Worm (Caenorhabditis elegans) whole organism, late embryonic: ENCODE measurements around the gene Y22F5A.11.

Source experiments
- C08G9.2 ChIP-seq: sonication (generic microtip); optimal IDR thresholded peaks from 2 replicates; lab custom pipeline; 2016; ENCODE audit warnings: mild to moderate bottlenecking, missing genetic modification characterization, moderate library complexity, missing compliant biosample characterization
- C38D4.7 ChIP-seq: fragments of 200-800 bp; sonication (Bioruptor generic); optimal IDR thresholded peaks from 2 replicates; lab custom pipeline; 2018; ENCODE audit warnings: mild to moderate bottlenecking, missing genetic modification characterization, moderate library complexity, missing compliant biosample characterization
- F13H6.1 ChIP-seq: sonication (generic microtip); optimal IDR thresholded peaks from 2 replicates; lab custom pipeline; 2016; ENCODE audit warnings: missing genetic modification characterization, missing compliant biosample characterization
- K09A11.1 ChIP-seq: sonication (generic microtip); optimal IDR thresholded peaks from 2 replicates; lab custom pipeline; 2017; ENCODE audit warnings: antibody characterized with exemption, mild to moderate bottlenecking, missing genetic modification characterization, missing compliant biosample characterization; ENCODE audit not compliant: insufficient read depth
- T23F11.4 ChIP-seq: fragments of 200-800 bp; sonication (Bioruptor generic); optimal IDR thresholded peaks from 2 replicates; lab custom pipeline; 2018; ENCODE audit warnings: mild to moderate bottlenecking, missing genetic modification characterization, missing compliant biosample characterization
- Y22D7AL.16 ChIP-seq: sonication (generic microtip); optimal IDR thresholded peaks from 2 replicates; lab custom pipeline; 2016; ENCODE audit warnings: missing genetic modification characterization, missing compliant biosample characterization
- ceh-18 ChIP-seq: sonication (generic microtip); optimal IDR thresholded peaks from 2 replicates; lab custom pipeline; 2016; ENCODE audit warnings: missing genetic modification characterization, missing compliant biosample characterization
- ceh-2 ChIP-seq: sonication (generic microtip); optimal IDR thresholded peaks from 2 replicates; lab custom pipeline; 2016; ENCODE audit warnings: missing genotype, missing genetic modification characterization, missing compliant biosample characterization
- ceh-30 ChIP-seq: fragments of 150-350 bp; optimal IDR thresholded peaks from 2 replicates; lab custom pipeline; 2014; ENCODE audit warnings: missing biosample characterization, missing genetic modification characterization
- ceh-31 ChIP-seq: sonication (generic microtip); optimal IDR thresholded peaks from 2 replicates; lab custom pipeline; 2016; ENCODE audit warnings: missing genetic modification characterization, missing compliant biosample characterization
- ceh-45 ChIP-seq: fragments of 200-800 bp; sonication (Bioruptor generic); IDR thresholded peaks from 2 replicates; pipeline ENCODE4 v1.3.6; 2022; ENCODE audit warnings: missing genetic modification reagents, missing genetic modification characterization, missing compliant biosample characterization
- ceh-48 ChIP-seq: sonication (generic microtip); optimal IDR thresholded peaks from 2 replicates; lab custom pipeline; 2016; ENCODE audit warnings: missing genetic modification characterization, inconsistent platforms, missing compliant biosample characterization
- ceh-6 ChIP-seq: fragments of 200-800 bp; sonication (Bioruptor generic); optimal IDR thresholded peaks from 2 replicates; lab custom pipeline; 2018; ENCODE audit warnings: mild to moderate bottlenecking, missing genetic modification characterization, missing compliant biosample characterization
- elt-2 ChIP-seq: sonication (generic microtip); optimal IDR thresholded peaks from 2 replicates; lab custom pipeline; 2016; ENCODE audit warnings: missing genetic modification reagents, missing genetic modification characterization, missing compliant biosample characterization
- elt-4 ChIP-seq: sonication (generic microtip); optimal IDR thresholded peaks from 2 replicates; lab custom pipeline; 2016; ENCODE audit warnings: missing genetic modification characterization, missing compliant biosample characterization
- eyg-1 ChIP-seq: sonication (generic microtip); optimal IDR thresholded peaks from 2 replicates; lab custom pipeline; 2016; ENCODE audit warnings: missing genotype, missing genetic modification characterization, missing compliant biosample characterization
- fax-1 ChIP-seq: sonication (generic microtip); optimal IDR thresholded peaks from 2 replicates; lab custom pipeline; 2016; ENCODE audit warnings: missing genotype, missing genetic modification characterization, missing compliant biosample characterization
- fkh-10 ChIP-seq: fragments of 150-350 bp; optimal IDR thresholded peaks from 2 replicates; lab custom pipeline; 2014; ENCODE audit warnings: missing biosample characterization, missing genetic modification reagents, missing genetic modification characterization
- gmeb-2 ChIP-seq: sonication (generic microtip); optimal IDR thresholded peaks from 2 replicates; lab custom pipeline; 2016; ENCODE audit warnings: missing genetic modification characterization, inconsistent platforms, missing compliant biosample characterization
- hlh-13 ChIP-seq: fragments of 200-800 bp; sonication (Bioruptor generic); optimal IDR thresholded peaks from 2 replicates; lab custom pipeline; 2018; ENCODE audit warnings: mild to moderate bottlenecking, missing genetic modification characterization, missing compliant biosample characterization
- hlh-15 ChIP-seq: sonication (generic microtip); optimal IDR thresholded peaks from 2 replicates; lab custom pipeline; 2016; ENCODE audit warnings: missing genetic modification characterization, missing compliant biosample characterization
- hlh-30 ChIP-seq: sonication (generic microtip); optimal IDR thresholded peaks from 2 replicates; lab custom pipeline; 2017; ENCODE audit warnings: antibody characterized with exemption, missing genetic modification characterization, missing compliant biosample characterization; ENCODE audit not compliant: insufficient read depth
- lin-11 ChIP-seq: fragments of 200-800 bp; sonication (Bioruptor generic); optimal IDR thresholded peaks from 2 replicates; lab custom pipeline; 2018; ENCODE audit warnings: mild to moderate bottlenecking, missing genetic modification characterization, missing compliant biosample characterization
- madf-2 ChIP-seq: sonication (generic microtip); optimal IDR thresholded peaks from 2 replicates; lab custom pipeline; 2017; ENCODE audit warnings: missing genetic modification characterization, missing compliant biosample characterization
- nhr-232 ChIP-seq: sonication (generic microtip); optimal IDR thresholded peaks from 2 replicates; lab custom pipeline; 2016; ENCODE audit warnings: missing genetic modification characterization, missing compliant biosample characterization
- npax-4 ChIP-seq: sonication (generic microtip); optimal IDR thresholded peaks from 2 replicates; lab custom pipeline; 2016; ENCODE audit warnings: missing genetic modification characterization, missing compliant biosample characterization
- odd-2 ChIP-seq: sonication (generic microtip); optimal IDR thresholded peaks from 2 replicates; lab custom pipeline; 2017; ENCODE audit warnings: antibody characterized with exemption, mild to moderate bottlenecking, missing genetic modification characterization, missing compliant biosample characterization
- pat-9 ChIP-seq: fragments of 200-800 bp; sonication (Bioruptor generic); optimal IDR thresholded peaks from 2 replicates; lab custom pipeline; 2018; ENCODE audit warnings: mild to moderate bottlenecking, missing genetic modification characterization, moderate library complexity, missing compliant biosample characterization
- pax-1 ChIP-seq: fragments of 150-350 bp; optimal IDR thresholded peaks from 2 replicates; lab custom pipeline; 2014; ENCODE audit warnings: missing biosample characterization, missing genetic modification characterization
- pha-2 ChIP-seq: sonication (generic microtip); optimal IDR thresholded peaks from 2 replicates; lab custom pipeline; 2017; ENCODE audit warnings: mild to moderate bottlenecking, missing genetic modification characterization, missing compliant biosample characterization
- pqm-1 ChIP-seq: sonication (generic microtip); optimal IDR thresholded peaks from 2 replicates; lab custom pipeline; 2016; ENCODE audit warnings: missing genetic modification characterization, missing compliant biosample characterization
- pros-1 ChIP-seq: fragments of 150-350 bp; optimal IDR thresholded peaks from 2 replicates; lab custom pipeline; 2014; ENCODE audit warnings: missing biosample characterization, missing genetic modification reagents, missing genetic modification characterization
- rnt-1 ChIP-seq: sonication (generic microtip); optimal IDR thresholded peaks from 2 replicates; lab custom pipeline; 2016; ENCODE audit warnings: missing genetic modification characterization, missing compliant biosample characterization
- sdc-2 ChIP-seq: sonication (generic microtip); optimal IDR thresholded peaks from 2 replicates; lab custom pipeline; 2016; ENCODE audit warnings: missing genotype, missing genetic modification characterization, missing compliant biosample characterization
- sox-2 ChIP-seq: fragments of 200-800 bp; sonication (Bioruptor generic); IDR thresholded peaks from 2 replicates; pipeline ENCODE4 v1.3.6; 2022; ENCODE audit warnings: missing genetic modification reagents, missing genetic modification characterization, missing compliant biosample characterization
- syd-9 ChIP-seq: sonication (generic microtip); optimal IDR thresholded peaks from 2 replicates; lab custom pipeline; 2016; ENCODE audit warnings: mild to moderate bottlenecking, missing genetic modification characterization, moderate library complexity, missing compliant biosample characterization
- tbx-2 ChIP-seq: sonication (generic microtip); optimal IDR thresholded peaks from 2 replicates; lab custom pipeline; 2016; ENCODE audit warnings: missing genetic modification characterization, missing compliant biosample characterization
- tbx-7 ChIP-seq: sonication (generic microtip); optimal IDR thresholded peaks from 2 replicates; lab custom pipeline; 2016; ENCODE audit warnings: missing genotype, missing genetic modification characterization, missing compliant biosample characterization
- ttx-3 ChIP-seq: sonication (generic microtip); optimal IDR thresholded peaks from 2 replicates; lab custom pipeline; 2016; ENCODE audit warnings: missing genetic modification reagents, missing genetic modification characterization, missing compliant biosample characterization
- unc-55 ChIP-seq: sonication (generic microtip); optimal IDR thresholded peaks from 2 replicates; lab custom pipeline; 2017; ENCODE audit warnings: missing biosample characterization, missing genetic modification reagents, missing genetic modification characterization
- unc-86 ChIP-seq: sonication (generic microtip); optimal IDR thresholded peaks from 2 replicates; lab custom pipeline; 2016; ENCODE audit warnings: missing genetic modification characterization, missing compliant biosample characterization
- zip-5 ChIP-seq: sonication (generic microtip); optimal IDR thresholded peaks from 2 replicates; lab custom pipeline; 2016; ENCODE audit warnings: missing genetic modification characterization, missing compliant biosample characterization

Y22F5A.11 gene

DNA sequence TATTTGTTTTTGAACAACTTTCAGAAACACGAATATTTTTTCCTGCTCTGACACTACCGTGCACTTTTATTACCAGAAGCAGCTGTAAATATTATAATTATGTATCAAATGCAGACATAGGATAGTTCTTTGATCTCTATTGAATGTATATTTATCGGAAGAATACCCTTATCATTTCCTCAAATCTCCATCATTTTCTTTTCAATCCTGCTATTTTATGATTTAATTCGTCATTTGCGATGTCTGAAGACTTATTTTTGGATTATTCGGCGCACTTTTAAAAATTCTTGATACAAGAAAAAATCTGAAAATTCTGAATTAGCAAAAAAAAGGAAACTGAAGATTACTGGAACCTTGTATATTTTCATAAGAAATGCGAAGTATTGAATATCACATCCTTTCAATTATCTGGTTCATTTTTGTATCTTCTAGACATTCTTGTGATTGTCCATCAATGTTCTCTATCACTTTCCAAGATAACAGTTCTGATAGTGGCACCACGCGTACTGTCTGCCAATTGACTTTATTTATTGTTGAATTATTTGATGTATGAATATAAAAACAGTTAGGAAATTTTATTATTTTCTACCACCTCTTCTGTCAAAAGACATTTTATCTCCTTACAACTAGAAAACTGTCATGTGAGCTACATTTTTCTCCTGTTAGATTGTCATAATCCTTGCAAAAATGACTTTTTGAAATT is 31.3 kb downstream of the Y22F5A.11 start:
- no peak for TF ChIP-seq F13H6.1 (tag; lab: Kevin White, UChicago)
- no peak for TF ChIP-seq sdc-2 (tag; lab: Kevin White, UChicago)
- no peak for TF ChIP-seq npax-4 (tag; lab: Kevin White, UChicago)
- TF ChIP-seq pax-1 (tag; lab: Kevin White, UChicago), result no peak
- no peak for TF ChIP-seq ttx-3
- TF ChIP-seq elt-2 (tag; lab: Kevin White, UChicago), result peak; percentile 76
- no peak for TF ChIP-seq elt-4 (tag; lab: Kevin White, UChicago)

DNA sequence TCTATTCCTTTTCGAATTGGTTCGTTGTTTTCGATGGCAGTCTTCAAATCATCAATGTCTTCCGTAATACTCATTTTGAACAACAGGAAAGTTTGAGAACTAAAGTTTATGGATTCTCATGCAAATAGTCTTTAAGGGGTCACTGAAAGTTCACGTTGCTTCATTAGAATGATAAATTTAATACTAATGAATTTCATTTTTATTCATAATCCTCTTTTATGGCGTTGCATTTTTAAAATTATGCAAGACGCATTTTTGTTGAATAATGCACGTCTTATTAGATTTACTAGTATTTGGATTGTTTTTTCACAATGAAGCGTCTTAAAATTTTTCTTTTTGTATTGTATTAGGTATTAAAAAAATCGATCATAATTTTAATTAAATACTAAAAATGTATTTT is 32.3 kb downstream of the Y22F5A.11 start, which contains the start of gene C12D8.9:
Gene C12D8.9, minus strand, starts transcription at position 101 of the 400 bp plus-strand sequence.
- TF ChIP-seq rnt-1 (tag; lab: Kevin White, UChicago) (no peak), pha-2 (tag; lab: Kevin White, UChicago) (no peak), eyg-1 (tag; lab: Kevin White, UChicago) (no peak), ceh-6 (GFP tag; lab: Kevin White, UChicago) (no peak), pat-9 (tag; lab: Kevin White, UChicago) (no peak), ceh-2 (no peak), ceh-45 (GFP tag; lab: Robert Waterston, UW) (no peak), hlh-13 (no peak), npax-4 (tag; lab: Kevin White, UChicago) (no peak), madf-2 (tag; lab: Kevin White, UChicago) (no peak), zip-5 (tag; lab: Kevin White, UChicago) (no peak)
- TF ChIP-seq, all 69 proteins: peak for 0

- TF ChIP-seq fax-1, result no peak
- TF ChIP-seq ttx-3, result no peak
- no peak for TF ChIP-seq hlh-15
- TF ChIP-seq C38D4.7 (GFP tag; lab: Kevin White, UChicago), result no peak
- TF ChIP-seq sdc-2 (tag; lab: Kevin White, UChicago), result no peak
- no peak for TF ChIP-seq elt-4 (tag; lab: Kevin White, UChicago)
- TF ChIP-seq pros-1, result no peak
- TF ChIP-seq T23F11.4 (GFP tag; lab: Kevin White, UChicago), result no peak
- TF ChIP-seq gmeb-2 (tag; lab: Kevin White, UChicago), result no peak
- TF ChIP-seq unc-86 (tag; lab: Kevin White, UChicago), result no peak
- TF ChIP-seq pha-2 (tag; lab: Kevin White, UChicago), result no peak
- TF ChIP-seq hlh-13, result no peak
- no peak for TF ChIP-seq nhr-232 (tag; lab: Kevin White, UChicago)
- no peak for TF ChIP-seq Y22D7AL.16 (tag; lab: Kevin White, UChicago)
- TF ChIP-seq ceh-48 (tag; lab: Kevin White, UChicago), result no peak
- TF ChIP-seq tbx-7 (tag; lab: Kevin White, UChicago), result no peak
- TF ChIP-seq, all 69 proteins: peak for 0
Observed at ce11 chrV:10241121-10241803, 34.2 kb downstream of the Y22F5A.11 start, which contains the start of the genes C12D8.21 and col-148. TSS of gene C12D8.21 (minus strand) at chrV:10241188. TSS of gene col-148 (plus strand) at chrV:10241753.

DNA sequence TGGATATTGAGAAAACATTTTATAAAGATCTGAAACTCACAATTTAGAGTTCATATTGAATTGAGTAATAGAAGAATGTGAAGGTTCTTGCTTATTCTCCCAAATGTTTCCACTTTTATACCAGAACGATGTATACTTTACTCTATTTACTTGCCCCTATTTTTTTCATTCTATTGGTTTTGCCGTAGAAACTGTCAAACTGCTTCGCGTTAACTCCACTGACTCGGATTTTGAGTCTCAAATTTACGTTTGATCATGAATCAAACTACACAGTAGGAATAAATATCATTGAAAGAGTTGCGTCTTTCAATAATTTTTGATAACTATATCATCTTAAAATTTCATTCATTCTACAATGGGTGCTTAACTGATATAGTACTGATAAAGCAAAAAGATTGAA is 35.6 kb downstream of the Y22F5A.11 start, which contains the start of gene fipr-8:
Gene fipr-8, minus strand, starts transcription at position 101 of the 400 bp plus-strand sequence.
- TF ChIP-seq syd-9 (tag; lab: Kevin White, UChicago), result no peak

ce11 chrV:10238665-10239064 is 36.8 kb downstream of the Y22F5A.11 start, which contains the start of gene fubl-1:
TSS of gene fubl-1 (minus strand) at chrV:10238866.
- no peak for TF ChIP-seq fkh-10 (GFP tag; lab: Kevin White, UChicago)
- TF ChIP-seq hlh-30 (tag; lab: Kevin White, UChicago), result no peak
- no peak for TF ChIP-seq F13H6.1 (tag; lab: Kevin White, UChicago)
- TF ChIP-seq pqm-1 (tag; lab: Kevin White, UChicago), result no peak
- no peak for TF ChIP-seq lin-11
- TF ChIP-seq ceh-30 (tag; lab: Kevin White, UChicago), result no peak
- TF ChIP-seq K09A11.1, result no peak
- TF ChIP-seq C08G9.2 (tag; lab: Kevin White, UChicago), result no peak
- no peak for TF ChIP-seq hlh-13
- no peak for TF ChIP-seq pros-1
- TF ChIP-seq fax-1, result no peak
- TF ChIP-seq unc-55 (GFP tag; lab: Kevin White, UChicago), result peak; percentile 30
- peak; percentile 59 for TF ChIP-seq ceh-31
- no peak for TF ChIP-seq odd-2 (tag; lab: Kevin White, UChicago)
- TF ChIP-seq sox-2, result no peak
- no peak for TF ChIP-seq hlh-15
- peak; percentile 26 for TF ChIP-seq tbx-2 (tag; lab: Kevin White, UChicago)
- TF ChIP-seq ceh-18 (tag; lab: Kevin White, UChicago), result no peak
